Fruit fly (Drosophila melanogaster) Kc167 (cell line): Measurements from ENCODE around the gene Mt2.

Experiments
- Myc ChIP-seq: fragments of >200 bp; optimal IDR thresholded peaks from 2 replicates; lab custom pipeline; 2017; ENCODE audit warnings: missing external identifiers
- Sin3A ChIP-seq: fragments of >200 bp; optimal IDR thresholded peaks from 2 replicates; lab custom pipeline; 2018; ENCODE audit warnings: missing external identifiers
- h ChIP-seq: fragments of >200 bp; optimal IDR thresholded peaks from 3 replicates; lab custom pipeline; 2018; ENCODE audit warnings: missing external identifiers
- psq ChIP-seq: fragments of >200 bp; optimal IDR thresholded peaks from 2 replicates; lab custom pipeline; 2017; ENCODE audit warnings: missing external identifiers
- ttk ChIP-seq: sonication (Bioruptor generic); optimal IDR thresholded peaks from 2 replicates; lab custom pipeline; 2017; ENCODE audit warnings: missing external identifiers

- no peak for TF ChIP-seq Sin3A
- TF ChIP-seq psq (lab: Kevin White, UChicago), result no peak
- TF ChIP-seq Myc, result no peak
- TF ChIP-seq h (lab: Kevin White, UChicago), result no peak
- no peak for TF ChIP-seq ttk (lab: Kevin White, UChicago)
These were observed 1.4 kb downstream of the Mt2 start, which contains the start of gene Ced-12 for dm6 chr2L:12097698-12098097.
